5 worm cellular contexts compared by ENCODE assay signal in the genomic region with DNA sequence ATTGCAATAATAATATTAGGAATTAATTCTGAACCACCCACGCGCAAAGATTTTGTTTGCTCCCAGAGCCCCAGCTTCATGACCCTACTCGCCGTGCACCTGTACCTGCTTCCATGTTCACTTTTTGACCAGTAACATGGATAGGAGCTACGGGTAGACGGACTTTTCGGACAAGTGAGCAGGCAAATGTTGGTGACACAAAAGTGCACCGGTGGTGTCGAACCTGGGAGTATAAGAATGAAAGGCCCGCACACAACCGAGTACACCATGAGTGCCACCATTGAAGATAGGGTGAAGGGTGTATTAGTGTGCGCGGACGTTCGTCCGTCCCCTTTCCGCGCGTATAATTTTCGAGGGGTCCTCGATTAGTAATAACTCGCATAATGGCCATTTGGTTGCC.
TF ChIP-seq lines count a peak whose summit lies in the region.

No protein-coding gene starts in this region.

TF ChIP-seq in whole organism, L1 larva, 84 proteins besides CTCF, POLR2A, EP300 and RAD21:
- TF ChIP-seq ceh-82 (tag; optimal IDR thresholded peaks at IDR 0.05; lab: Kevin White, UChicago) (no peak), fkh-10 (GFP tag; optimal IDR thresholded peaks at IDR 0.05; lab: Kevin White, UChicago) (no peak), hlh-4 (tag; optimal IDR thresholded peaks at IDR 0.05; lab: Kevin White, UChicago) (no peak), nhr-28 (tag; optimal IDR thresholded peaks at IDR 0.05; lab: Kevin White, UChicago) (no peak), dsc-1 (tag; optimal IDR thresholded peaks at IDR 0.05; lab: Kevin White, UChicago) (no peak), ama-1 (optimal IDR thresholded peaks at IDR 0.05; lab: Kevin White, UChicago) (peak; percentile 64), nhr-19 (GFP tag; conservative IDR thresholded peaks at IDR 0.05; lab: Robert Waterston, UW) (peak; percentile 23), grh-1 (GFP tag; IDR thresholded peaks at IDR 0.05; lab: Robert Waterston, UW) (0 out of 2 replicates have a peak, but pooled peaks have one; percentile 8), rnt-1 (tag; optimal IDR thresholded peaks at IDR 0.05; lab: Kevin White, UChicago) (peak; percentile 28), mep-1 (tag; optimal IDR thresholded peaks at IDR 0.05; lab: Kevin White, UChicago) (peak; percentile 18), ztf-4 (tag; optimal IDR thresholded peaks at IDR 0.05; lab: Kevin White, UChicago) (peak; percentile 1), fkh-4 (tag; optimal IDR thresholded peaks at IDR 0.05; lab: Kevin White, UChicago; ENCODE audit: borderline replicate concordance) (no peak), nhr-47 (tag; optimal IDR thresholded peaks at IDR 0.05; lab: Kevin White, UChicago) (peak; percentile 14)

TF ChIP-seq in whole organism, L3 larva, 47 proteins besides CTCF, POLR2A, EP300 and RAD21 (continues in another document):
- TF ChIP-seq sea-2 (GFP tag; optimal IDR thresholded peaks at IDR 0.05; lab: Kevin White, UChicago) (peak; percentile 36), ama-1 (optimal IDR thresholded peaks at IDR 0.05; lab: Kevin White, UChicago) (peak; percentile 92), ceh-82 (tag; optimal IDR thresholded peaks at IDR 0.05; lab: Kevin White, UChicago) (no peak), fkh-2 (tag; optimal IDR thresholded peaks at IDR 0.05; lab: Kevin White, UChicago) (no peak), nhr-67 (tag; optimal IDR thresholded peaks at IDR 0.05; lab: Kevin White, UChicago) (no peak), unc-62 (GFP tag; optimal IDR thresholded peaks at IDR 0.05; lab: Kevin White, UChicago) (no peak), nhr-237 (tag; optimal IDR thresholded peaks at IDR 0.05; lab: Kevin White, UChicago) (no peak), skn-1 (tag; optimal IDR thresholded peaks at IDR 0.05; lab: Kevin White, UChicago) (no peak), mdl-1 (tag; optimal IDR thresholded peaks at IDR 0.05; lab: Kevin White, UChicago) (no peak), ztf-4 (tag; optimal IDR thresholded peaks at IDR 0.05; lab: Kevin White, UChicago) (no peak), unc-39 (tag; optimal IDR thresholded peaks at IDR 0.05; lab: Kevin White, UChicago) (no peak), nhr-28 (tag; optimal IDR thresholded peaks at IDR 0.05; lab: Kevin White, UChicago) (no peak), egl-27 (tag; optimal IDR thresholded peaks at IDR 0.05; lab: Kevin White, UChicago) (no peak), egl-5 (tag; optimal IDR thresholded peaks at IDR 0.05; lab: Kevin White, UChicago) (no peak), nfya-1 (tag; optimal IDR thresholded peaks at IDR 0.05; lab: Kevin White, UChicago; ENCODE audit: insufficient read depth) (peak; percentile 24), aly-2 (tag; optimal IDR thresholded peaks at IDR 0.05; lab: Kevin White, UChicago) (no peak), ceh-16 (tag; optimal IDR thresholded peaks at IDR 0.05; lab: Kevin White, UChicago) (no peak), lin-39 (tag; optimal IDR thresholded peaks at IDR 0.05; lab: Kevin White, UChicago) (peak; percentile 58), elt-3 (tag; optimal IDR thresholded peaks at IDR 0.05; lab: Kevin White, UChicago) (peak in 1 of 3 experiments; percentile 8)

TF ChIP-seq in whole organism, early embryonic, 17 proteins besides CTCF, POLR2A, EP300 and RAD21:
- TF ChIP-seq ama-1 (optimal IDR thresholded peaks at IDR 0.05; lab: Kevin White, UChicago) (peak; percentile 92), F13C5.2 (tag; optimal IDR thresholded peaks at IDR 0.05; lab: Kevin White, UChicago) (peak; percentile 99), ceh-36 (tag; optimal IDR thresholded peaks at IDR 0.05; lab: Kevin White, UChicago) (peak; percentile 98), hmg-4 (GFP tag; optimal IDR thresholded peaks at IDR 0.05; lab: Kevin White, UChicago) (peak; percentile 100), pes-1 (GFP tag; IDR thresholded peaks at IDR 0.05; lab: Robert Waterston, UW) (peak; percentile 99), scrt-1 (GFP tag; IDR thresholded peaks at IDR 0.05; lab: Robert Waterston, UW) (peak; percentile 99), ceh-13 (GFP tag; optimal IDR thresholded peaks at IDR 0.05; lab: Kevin White, UChicago) (peak; percentile 98), B0310.2 (tag; optimal IDR thresholded peaks at IDR 0.05; lab: Kevin White, UChicago) (peak; percentile 99), flt-1 (GFP tag; IDR thresholded peaks at IDR 0.05; lab: Robert Waterston, UW) (peak; percentile 100), hnd-1 (tag; optimal IDR thresholded peaks at IDR 0.05; lab: Kevin White, UChicago) (peak; percentile 96), tra-4 (tag; optimal IDR thresholded peaks at IDR 0.05; lab: Kevin White, UChicago) (peak; percentile 99), sea-1 (GFP tag; conservative IDR thresholded peaks at IDR 0.05; lab: Robert Waterston, UW) (peak; percentile 99), ets-7 (tag; optimal IDR thresholded peaks at IDR 0.05; lab: Kevin White, UChicago) (peak; percentile 96), tbx-11 (GFP tag; IDR thresholded peaks at IDR 0.05; lab: Robert Waterston, UW) (peak; percentile 99), tbx-37 (GFP tag; conservative IDR thresholded peaks at IDR 0.05; lab: Robert Waterston, UW) (peak; percentile 99), hmbx-1 (tag; optimal IDR thresholded peaks at IDR 0.05; lab: Kevin White, UChicago) (peak; percentile 93), aly-1 (tag; optimal IDR thresholded peaks at IDR 0.05; lab: Kevin White, UChicago) (peak; percentile 100)

TF ChIP-seq in whole organism, midembryonic, 9 proteins besides CTCF, POLR2A, EP300 and RAD21:
- TF ChIP-seq flt-1 (GFP tag; IDR thresholded peaks at IDR 0.05; lab: Robert Waterston, UW) (peak; percentile 99), ztf-29 (GFP tag; IDR thresholded peaks at IDR 0.05; lab: Robert Waterston, UW) (peak; percentile 97), T22C8.4 (GFP tag; IDR thresholded peaks at IDR 0.05; lab: Robert Waterston, UW) (peak; percentile 96), ref-1 (GFP tag; conservative IDR thresholded peaks at IDR 0.05; lab: Robert Waterston, UW) (peak; percentile 99), med-1 (GFP tag; optimal IDR thresholded peaks at IDR 0.05; lab: Kevin White, UChicago; ENCODE audit: insufficient read depth) (peak; percentile 94), tab-1 (GFP tag; IDR thresholded peaks at IDR 0.05; lab: Robert Waterston, UW) (peak; percentile 100), ztf-23 (GFP tag; IDR thresholded peaks at IDR 0.05; lab: Robert Waterston, UW) (peak; percentile 97), klf-2 (GFP tag; conservative IDR thresholded peaks at IDR 0.05; lab: Robert Waterston, UW) (peak; percentile 97), cog-1 (tag; optimal IDR thresholded peaks at IDR 0.05; lab: Kevin White, UChicago) (peak; percentile 99)

TF ChIP-seq in whole organism, young adult, 124 proteins besides CTCF, POLR2A, EP300 and RAD21 (continues in another document):
- TF ChIP-seq madf-10 (tag; optimal IDR thresholded peaks at IDR 0.05; lab: Kevin White, UChicago), result peak; percentile 73
- peak; percentile 84 for TF ChIP-seq nhr-27 (tag; optimal IDR thresholded peaks at IDR 0.05; lab: Kevin White, UChicago)
- peak; percentile 74 for TF ChIP-seq hmg-1.2 (GFP tag; IDR thresholded peaks at IDR 0.05; lab: Robert Waterston, UW)
- peak; percentile 51 for TF ChIP-seq nhr-179 (tag; optimal IDR thresholded peaks at IDR 0.05; lab: Kevin White, UChicago)
- peak; percentile 85 for TF ChIP-seq let-526 (GFP tag; IDR thresholded peaks at IDR 0.05; lab: Robert Waterston, UW)
- 0 out of 2 replicates have a peak, but pooled peaks have one; percentile 77 for TF ChIP-seq egl-18 (GFP tag; IDR thresholded peaks at IDR 0.05; lab: Robert Waterston, UW)
- peak; percentile 80 for TF ChIP-seq madf-6 (GFP tag; IDR thresholded peaks at IDR 0.05; lab: Robert Waterston, UW)
- peak; percentile 88 for TF ChIP-seq tbx-9 (tag; optimal IDR thresholded peaks at IDR 0.05; lab: Kevin White, UChicago; ENCODE audit: borderline replicate concordance)
- peak; percentile 82 for TF ChIP-seq F57C9.4 (tag; optimal IDR thresholded peaks at IDR 0.05; lab: Kevin White, UChicago)
- TF ChIP-seq C17E4.6 (GFP tag; IDR thresholded peaks at IDR 0.05; lab: Robert Waterston, UW), result peak; percentile 43; the same call in 1 of the 2 replicates
- peak; percentile 88 for TF ChIP-seq F49E8.2 (tag; optimal IDR thresholded peaks at IDR 0.05; lab: Kevin White, UChicago; ENCODE audit: insufficient read depth)
- no peak for TF ChIP-seq nfya-1 (tag; optimal IDR thresholded peaks at IDR 0.05; lab: Kevin White, UChicago; ENCODE audit: borderline replicate concordance, insufficient read depth)
- peak; percentile 75; the same call in 1 of the 2 replicates for TF ChIP-seq hlh-26 (GFP tag; conservative IDR thresholded peaks at IDR 0.05; lab: Robert Waterston, UW)
- peak; percentile 81 for TF ChIP-seq hlh-12 (tag; optimal IDR thresholded peaks at IDR 0.05; lab: Kevin White, UChicago)
- TF ChIP-seq F10E7.11 (tag; optimal IDR thresholded peaks at IDR 0.05; lab: Kevin White, UChicago), result peak; percentile 82
- TF ChIP-seq unc-130 (GFP tag; optimal IDR thresholded peaks at IDR 0.05; lab: Kevin White, UChicago), result peak; percentile 84
- TF ChIP-seq snpc-1.3 (tag; optimal IDR thresholded peaks at IDR 0.05; lab: Kevin White, UChicago; ENCODE audit: insufficient read depth), result peak; percentile 64
- TF ChIP-seq hsf-1 (GFP tag; IDR thresholded peaks at IDR 0.05; lab: Robert Waterston, UW), result peak; percentile 80; the same call in 1 of the 2 replicates
- TF ChIP-seq efl-1 (GFP tag; optimal IDR thresholded peaks at IDR 0.05; lab: Kevin White, UChicago), result peak; percentile 18
- peak; percentile 75; the same call in 1 of the 2 replicates for TF ChIP-seq aptf-2 (GFP tag; conservative IDR thresholded peaks at IDR 0.05; lab: Robert Waterston, UW)
- peak; percentile 78; the same call in 1 of the 2 replicates for TF ChIP-seq egl-44 (GFP tag; IDR thresholded peaks at IDR 0.05; lab: Robert Waterston, UW)
- TF ChIP-seq F39B2.1 (GFP tag; IDR thresholded peaks at IDR 0.05; lab: Robert Waterston, UW), result no peak
- no peak for TF ChIP-seq Y67H2A.10 (GFP tag; conservative IDR thresholded peaks at IDR 0.05; lab: Robert Waterston, UW)
- peak; percentile 68 for TF ChIP-seq lsl-1 (GFP tag; optimal IDR thresholded peaks at IDR 0.05; lab: Kevin White, UChicago)
- TF ChIP-seq attf-5 (GFP tag; optimal IDR thresholded peaks at IDR 0.05; lab: Kevin White, UChicago), result peak; percentile 87
- peak; percentile 66; the same call in 1 of the 2 replicates for TF ChIP-seq ceh-100 (GFP tag; IDR thresholded peaks at IDR 0.05; lab: Robert Waterston, UW)
- TF ChIP-seq somi-1 (GFP tag; optimal IDR thresholded peaks at IDR 0.05; lab: Kevin White, UChicago), result peak; percentile 76
- TF ChIP-seq madf-8 (GFP tag; conservative IDR thresholded peaks at IDR 0.05; lab: Robert Waterston, UW), result peak; percentile 55; the same call in 1 of the 2 replicates
- TF ChIP-seq repo-1 (tag; optimal IDR thresholded peaks at IDR 0.05; lab: Kevin White, UChicago), result peak; percentile 85
- TF ChIP-seq tbp1 (GFP tag; optimal IDR thresholded peaks at IDR 0.05; lab: Kevin White, UChicago), result peak; percentile 98
- TF ChIP-seq C06A6.2 (GFP tag; conservative IDR thresholded peaks at IDR 0.05; lab: Robert Waterston, UW), result peak; percentile 63; the same call in 1 of the 2 replicates
- peak; percentile 95 for TF ChIP-seq hrde-1 (tag; optimal IDR thresholded peaks at IDR 0.05; lab: Kevin White, UChicago; ENCODE audit: borderline replicate concordance)

Comparison
In these comparisons a context has a peak if more than half of its experiments do, and no peak if none do; other contexts are left out.
1. Of the 8 proteins assayed by ChIP-seq in both whole organism, young adult and whole organism, L1 larva: peak only in whole organism, young adult: efl-1, nhr-90, snpc-4 and unc-130; only in whole organism, L1 larva: none; in both: ama-1; in neither: 3.